Worm (Caenorhabditis elegans) whole organism, L1 larva: ENCODE measurements around the gene M01G5.1.

ENCODE experiments used
- C04F5.9 ChIP-seq: sonication (generic microtip); optimal IDR thresholded peaks from 2 replicates; lab custom pipeline; 2016; ENCODE audit warnings: missing genetic modification characterization, missing compliant biosample characterization
- F16B12.6 ChIP-seq: fragments of 150-350 bp; optimal IDR thresholded peaks from 2 replicates; lab custom pipeline; 2014; ENCODE audit warnings: missing biosample characterization, missing genetic modification characterization
- Y116A8C.19 ChIP-seq: sonication (generic microtip); optimal IDR thresholded peaks from 2 replicates; lab custom pipeline; 2016; ENCODE audit warnings: missing compliant biosample characterization, missing genetic modification characterization, borderline replicate concordance
- aly-2 ChIP-seq: fragments of 150-350 bp; optimal IDR thresholded peaks from 2 replicates; lab custom pipeline; 2014; ENCODE audit warnings: missing biosample characterization, missing genetic modification characterization
- blmp-1 ChIP-seq: fragments of 150-350 bp; optimal IDR thresholded peaks from 2 replicates; lab custom pipeline; 2014; ENCODE audit warnings: missing biosample characterization, missing genetic modification characterization
- ceh-63 ChIP-seq: fragments of 200-800 bp; sonication (Bioruptor generic); optimal IDR thresholded peaks from 2 replicates; lab custom pipeline; 2018; ENCODE audit warnings: mild to moderate bottlenecking, missing genetic modification characterization, missing compliant biosample characterization
- ceh-8 ChIP-seq: fragments of 200-800 bp; sonication (Bioruptor generic); optimal IDR thresholded peaks from 2 replicates; lab custom pipeline; 2018; ENCODE audit warnings: mild to moderate bottlenecking, missing genetic modification characterization, moderate library complexity, missing compliant biosample characterization
- ceh-82 ChIP-seq, 3 experiments: fragments of 150-350 bp in 1 of 3; sonication (generic microtip) in 2 of 3; optimal IDR thresholded peaks; 2 replicates each; lab custom pipeline; 2014 to 2017; ENCODE audit warnings: missing biosample characterization in 3 of 3, missing genetic modification characterization in 3 of 3
- ceh-90 ChIP-seq: sonication (generic microtip); optimal IDR thresholded peaks from 2 replicates; lab custom pipeline; 2016; ENCODE audit warnings: missing genetic modification characterization, missing compliant biosample characterization
- dsc-1 ChIP-seq: sonication (generic microtip); optimal IDR thresholded peaks from 2 replicates; lab custom pipeline; 2016; ENCODE audit warnings: mild to moderate bottlenecking, missing genetic modification characterization, missing compliant biosample characterization
- efl-1 ChIP-seq, 4 experiments: fragments of 150-350 bp; optimal IDR thresholded peaks in 3 of 4; peaks in 1 of 4; 1 replicate in 1 of 4; 2 replicates in 3 of 4; lab custom pipeline; 2014; ENCODE audit warnings: missing biosample characterization in 2 of 4, missing genetic modification characterization in 2 of 4, missing genetic modification reagents in 2 of 4
- efl-3 ChIP-seq: fragments of 200-800 bp; sonication (Bioruptor generic); optimal IDR thresholded peaks from 2 replicates; lab custom pipeline; 2018; ENCODE audit warnings: mild to moderate bottlenecking, missing genetic modification characterization, missing compliant biosample characterization
- elt-3 ChIP-seq, 6 experiments: fragments of 150-350 bp in 1 of 6; sonication (generic microtip); optimal IDR thresholded peaks; 2 replicates each; lab custom pipeline; 2017 to 2018; ENCODE audit warnings: missing biosample characterization in 6 of 6, missing genetic modification characterization in 6 of 6, inconsistent platforms in 1 of 6
- fkh-10 ChIP-seq: sonication (generic microtip); optimal IDR thresholded peaks from 2 replicates; lab custom pipeline; 2017; ENCODE audit warnings: missing biosample characterization, missing genetic modification reagents, missing genetic modification characterization
- fos-1 ChIP-seq: fragments of 150-350 bp; optimal IDR thresholded peaks from 2 replicates; lab custom pipeline; 2014; ENCODE audit warnings: missing biosample characterization, missing genetic modification characterization
- grh-1 ChIP-seq: fragments of 200-800 bp; sonication (Bioruptor generic); IDR thresholded peaks from 2 replicates; pipeline ENCODE4 v1.3.6; 2022; ENCODE audit warnings: missing genetic modification reagents, missing genetic modification characterization, missing compliant biosample characterization
- hlh-17 ChIP-seq: fragments of 200-800 bp; sonication (Bioruptor generic); optimal IDR thresholded peaks from 2 replicates; lab custom pipeline; 2018; ENCODE audit warnings: missing genetic modification characterization, mild to moderate bottlenecking, missing compliant biosample characterization, moderate library complexity, borderline replicate concordance
- hpl-2 ChIP-seq: fragments of 150-350 bp; optimal IDR thresholded peaks from 2 replicates; lab custom pipeline; 2014; ENCODE audit warnings: missing biosample characterization, missing genetic modification reagents, missing genetic modification characterization
- isw-1 ChIP-seq: fragments of 200-800 bp; sonication (Bioruptor generic); IDR thresholded peaks from 2 replicates; pipeline ENCODE4 v1.3.6; 2022; ENCODE audit warnings: missing genetic modification characterization, missing compliant biosample characterization
- lin-13 ChIP-seq: fragments of 150-350 bp; optimal IDR thresholded peaks from 2 replicates; lab custom pipeline; 2014; ENCODE audit warnings: missing biosample characterization, missing genetic modification reagents, missing genetic modification characterization
- lin-15B ChIP-seq: fragments of 150-350 bp; sonication (generic microtip); optimal IDR thresholded peaks from 3 replicates; lab custom pipeline; 2014; ENCODE audit warnings: missing biosample characterization, missing genetic modification characterization
- lsy-2 ChIP-seq, 2 experiments: fragments of 150-350 bp; optimal IDR thresholded peaks; 2 replicates each; lab custom pipeline; 2014; ENCODE audit warnings: missing biosample characterization in 2 of 2, missing genetic modification characterization in 2 of 2
- mab-9 ChIP-seq: fragments of 200-800 bp; sonication (Bioruptor generic); IDR thresholded peaks from 2 replicates; pipeline ENCODE4 v1.3.6; 2022; ENCODE audit warnings: missing genetic modification reagents, missing genetic modification characterization, missing compliant biosample characterization
- mdl-1 ChIP-seq, 2 experiments: fragments of 150-350 bp; optimal IDR thresholded peaks; 2 replicates each; lab custom pipeline; 2014 to 2017; ENCODE audit warnings: missing biosample characterization in 2 of 2, missing genetic modification characterization in 2 of 2, inconsistent platforms in 1 of 2
- mep-1 ChIP-seq: fragments of 150-350 bp; optimal IDR thresholded peaks from 2 replicates; lab custom pipeline; 2014; ENCODE audit warnings: missing biosample characterization, missing genetic modification characterization
- nhr-12 ChIP-seq: sonication (generic microtip); optimal IDR thresholded peaks from 2 replicates; lab custom pipeline; 2017; ENCODE audit warnings: missing biosample characterization, missing genetic modification characterization
- nhr-237 ChIP-seq: fragments of 150-350 bp; optimal IDR thresholded peaks from 2 replicates; lab custom pipeline; 2014; ENCODE audit warnings: missing biosample characterization, missing genetic modification characterization
- nhr-28 ChIP-seq: fragments of 150-350 bp; optimal IDR thresholded peaks from 2 replicates; lab custom pipeline; 2014; ENCODE audit warnings: missing biosample characterization, missing genetic modification characterization
- nhr-47 ChIP-seq: sonication (generic microtip); optimal IDR thresholded peaks from 2 replicates; lab custom pipeline; 2016; ENCODE audit warnings: mild to moderate bottlenecking, missing genetic modification characterization, moderate library complexity, missing compliant biosample characterization
- nhr-71 ChIP-seq: sonication (generic microtip); optimal IDR thresholded peaks from 2 replicates; lab custom pipeline; 2016; ENCODE audit warnings: mild to moderate bottlenecking, missing genetic modification characterization, moderate library complexity, missing compliant biosample characterization
- nhr-76 ChIP-seq: sonication (generic microtip); optimal IDR thresholded peaks from 2 replicates; lab custom pipeline; 2017; ENCODE audit warnings: missing biosample characterization, missing genetic modification characterization
- nhr-77 ChIP-seq: fragments of 150-350 bp; optimal IDR thresholded peaks from 2 replicates; lab custom pipeline; 2014; ENCODE audit warnings: missing biosample characterization, missing genetic modification characterization
- nhr-84 ChIP-seq: sonication (generic microtip); optimal IDR thresholded peaks from 2 replicates; lab custom pipeline; 2017; ENCODE audit warnings: missing biosample characterization, missing genetic modification characterization
- pax-3 ChIP-seq: fragments of 200-800 bp; sonication (Bioruptor generic); optimal IDR thresholded peaks from 2 replicates; lab custom pipeline; 2018; ENCODE audit warnings: mild to moderate bottlenecking, missing genetic modification characterization, moderate library complexity, missing compliant biosample characterization
- rnt-1 ChIP-seq: sonication (generic microtip); optimal IDR thresholded peaks from 2 replicates; lab custom pipeline; 2016; ENCODE audit warnings: mild to moderate bottlenecking, missing genetic modification characterization, moderate library complexity, missing compliant biosample characterization
- skn-1 ChIP-seq: fragments of 150-350 bp; optimal IDR thresholded peaks from 2 replicates; lab custom pipeline; 2014; ENCODE audit warnings: missing biosample characterization, missing genetic modification characterization
- snpc-4 ChIP-seq: fragments of 150-350 bp; optimal IDR thresholded peaks from 2 replicates; lab custom pipeline; 2014; ENCODE audit warnings: missing biosample characterization, missing genetic modification characterization
- snu-23 ChIP-seq: sonication (generic microtip); optimal IDR thresholded peaks from 2 replicates; lab custom pipeline; 2016; ENCODE audit warnings: missing genetic modification characterization, missing compliant biosample characterization
- sptf-1 ChIP-seq: fragments of 150-350 bp; optimal IDR thresholded peaks from 2 replicates; lab custom pipeline; 2014; ENCODE audit warnings: missing biosample characterization, missing genetic modification characterization
- unc-98 ChIP-seq: fragments of 200-800 bp; sonication (Bioruptor generic); IDR thresholded peaks from 2 replicates; pipeline ENCODE4 v1.3.6; 2022; ENCODE audit warnings: missing genetic modification characterization, missing compliant biosample characterization
- xbp-1 ChIP-seq: sonication (generic microtip); optimal IDR thresholded peaks from 2 replicates; lab custom pipeline; 2016; ENCODE audit warnings: missing genetic modification characterization, missing compliant biosample characterization
- zag-1 ChIP-seq: fragments of 150-350 bp; optimal IDR thresholded peaks from 2 replicates; lab custom pipeline; 2014; ENCODE audit warnings: missing biosample characterization, missing genetic modification characterization
- zip-4 ChIP-seq: fragments of 200-800 bp; sonication (Bioruptor generic); optimal IDR thresholded peaks from 2 replicates; lab custom pipeline; 2018; ENCODE audit warnings: mild to moderate bottlenecking, missing genetic modification characterization, moderate library complexity, missing compliant biosample characterization
- ztf-4 ChIP-seq: fragments of 150-350 bp; optimal IDR thresholded peaks from 2 replicates; lab custom pipeline; 2014; ENCODE audit warnings: missing biosample characterization, missing genetic modification characterization

M01G5.1 gene

DNA sequence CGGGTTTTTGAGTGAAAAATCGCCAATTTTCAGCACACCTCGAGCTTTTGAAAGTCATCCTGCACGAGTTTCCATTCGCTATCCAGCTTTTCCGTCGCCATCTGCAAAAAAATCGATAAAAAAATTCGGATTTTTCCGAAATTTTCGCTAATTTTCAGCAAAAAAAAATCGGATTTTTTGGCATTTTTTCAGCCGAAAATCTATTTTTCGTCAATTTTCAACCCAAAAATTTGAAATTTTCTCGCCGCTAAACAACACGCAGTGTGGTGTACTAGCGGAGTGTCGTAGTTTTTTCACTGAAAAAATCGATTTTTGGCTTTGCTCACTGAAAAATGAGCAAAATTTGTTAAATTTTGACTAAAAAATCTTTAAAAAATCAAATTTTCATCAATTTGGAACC lies 21.7 kb downstream of the M01G5.1 start, which contains the start of gene tmem-120:
TSS of gene tmem-120 (minus strand) at position 101 of the 400 bp plus-strand sequence.
- no peak for TF ChIP-seq fkh-10 (GFP tag; lab: Kevin White, UChicago)
- TF ChIP-seq sptf-1 (tag; lab: Kevin White, UChicago), result no peak
- no peak for TF ChIP-seq rnt-1 (tag; lab: Kevin White, UChicago)
- no peak for TF ChIP-seq nhr-77 (tag; lab: Kevin White, UChicago)
- no peak for TF ChIP-seq efl-3
- no peak for TF ChIP-seq mdl-1 (tag; optimal IDR thresholded peaks at IDR 0.05; lab: Kevin White, UChicago)
- no peak for TF ChIP-seq snpc-4
- no peak for TF ChIP-seq elt-3 (tag; optimal IDR thresholded peaks at IDR 0.05; lab: Kevin White, UChicago)
- TF ChIP-seq blmp-1 (tag; lab: Kevin White, UChicago), result no peak
- TF ChIP-seq nhr-28 (tag; lab: Kevin White, UChicago), result no peak
- no peak for TF ChIP-seq nhr-237 (tag; lab: Kevin White, UChicago)
- no peak for TF ChIP-seq ceh-8 (GFP tag; lab: Kevin White, UChicago)
- no peak for TF ChIP-seq Y116A8C.19
- no peak for TF ChIP-seq lsy-2 (tag; optimal IDR thresholded peaks at IDR 0.05; lab: Kevin White, UChicago)
- no peak for TF ChIP-seq ceh-63 (GFP tag; lab: Kevin White, UChicago)
- no peak for TF ChIP-seq efl-1 (optimal IDR thresholded peaks at IDR 0.05; lab: Kevin White, UChicago)
- TF ChIP-seq efl-1 (GFP tag; optimal IDR thresholded peaks at IDR 0.05 in 1 of 2; lab: Kevin White, UChicago), result no peak
- no peak for TF ChIP-seq ztf-4
- no peak for TF ChIP-seq hlh-17 (GFP tag; lab: Kevin White, UChicago)
- no peak for TF ChIP-seq aly-2

DNA sequence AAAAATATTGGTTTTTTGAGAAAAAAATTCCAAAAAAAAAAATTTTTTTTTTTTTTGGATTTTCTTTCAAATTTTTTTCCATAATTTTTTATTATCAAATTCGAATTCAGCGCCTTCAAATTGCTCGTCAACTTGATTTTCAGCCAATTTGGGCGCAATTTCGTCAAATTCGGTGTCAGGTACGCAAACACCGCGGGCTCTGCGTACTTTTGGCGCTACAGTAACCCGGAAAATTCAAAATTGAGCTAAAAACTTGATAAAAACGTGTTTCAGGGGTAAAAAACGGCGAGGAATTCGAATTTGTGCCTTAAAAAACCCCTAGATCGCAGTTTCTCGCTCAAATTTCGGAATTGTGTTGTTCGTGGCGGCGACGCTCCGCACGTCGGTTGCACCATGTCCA lies 23.7 kb downstream of the M01G5.1 start:
- TF ChIP-seq lsy-2 (tag; optimal IDR thresholded peaks at IDR 0.05; lab: Kevin White, UChicago) (peak; percentile 27 to 75), nhr-76 (tag; lab: Kevin White, UChicago) (no peak), lin-13 (GFP tag; lab: Kevin White, UChicago) (peak; percentile 45)

DNA sequence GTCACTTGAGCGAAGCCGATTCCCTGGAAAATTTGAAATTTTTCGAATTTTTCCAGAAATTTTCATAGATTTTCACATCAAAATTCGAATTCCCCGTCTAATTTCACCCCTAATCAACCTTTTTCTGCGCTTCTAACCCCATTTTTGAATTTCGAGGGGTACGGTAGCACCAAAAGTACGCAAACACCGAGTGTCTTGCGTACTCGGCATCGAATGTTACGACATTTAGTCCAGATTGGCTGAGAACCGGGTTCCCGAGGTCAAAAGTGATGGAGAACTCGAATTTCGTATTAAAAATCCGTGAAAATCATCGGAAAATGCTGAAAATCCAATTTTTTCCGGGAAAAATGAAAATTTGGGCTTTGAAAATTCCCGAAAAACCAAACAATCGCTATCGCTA lies 32.2 kb downstream of the M01G5.1 start:
- no peak for TF ChIP-seq sptf-1 (tag; lab: Kevin White, UChicago)
- TF ChIP-seq mab-9, result no peak
- TF ChIP-seq efl-1 (optimal IDR thresholded peaks at IDR 0.05; lab: Kevin White, UChicago), result no peak
- TF ChIP-seq efl-1 (GFP tag; optimal IDR thresholded peaks at IDR 0.05 in 1 of 2; lab: Kevin White, UChicago), result peak in 1 of 2 experiments; percentile 67

DNA sequence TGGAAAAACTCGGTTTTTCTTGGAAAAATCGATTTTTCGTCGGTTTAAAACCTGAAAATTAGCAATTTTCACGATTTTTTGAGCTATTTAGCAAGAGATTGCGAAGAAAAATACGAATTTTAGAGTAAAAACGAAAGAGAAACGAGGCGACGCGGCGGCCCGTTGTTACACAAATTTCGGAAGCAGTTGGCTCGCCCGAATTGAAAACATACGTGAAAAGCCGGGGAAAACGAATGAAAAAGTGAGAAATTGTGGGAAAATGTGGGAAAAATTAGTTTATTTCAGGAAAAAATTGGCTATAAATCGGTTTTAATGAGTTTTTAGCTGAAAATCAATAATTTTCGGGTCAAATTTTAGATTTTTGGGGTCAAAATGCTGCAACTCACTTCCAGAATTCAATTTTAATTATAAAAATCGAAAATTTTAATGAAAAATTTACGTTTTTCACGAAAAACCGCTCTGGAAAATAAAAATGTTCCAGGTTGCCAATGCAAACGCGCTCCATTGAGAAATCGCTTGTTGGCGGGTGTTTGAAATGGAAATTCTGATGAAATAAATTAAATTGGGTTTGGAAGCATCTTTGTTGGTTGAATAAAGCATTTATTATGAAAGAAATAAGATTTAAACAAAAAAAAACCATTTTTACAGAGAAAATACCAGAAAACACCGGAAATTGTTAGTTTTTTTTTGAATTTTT lies 36.7 kb downstream of the M01G5.1 start, which contains the start of gene snf-6:
TSS of gene snf-6 (minus strand) at position 51 of the 697 bp plus-strand sequence.
- no peak for TF ChIP-seq nhr-12
- TF ChIP-seq hpl-2, result no peak
- TF ChIP-seq unc-98 (GFP tag; lab: Robert Waterston, UW), result no peak
- TF ChIP-seq ceh-8 (GFP tag; lab: Kevin White, UChicago), result no peak
- TF ChIP-seq skn-1, result peak; percentile 47
- TF ChIP-seq lin-13 (GFP tag; lab: Kevin White, UChicago), result peak; percentile 40
- TF ChIP-seq dsc-1 (tag; lab: Kevin White, UChicago), result peak; percentile 59
- TF ChIP-seq zip-4 (GFP tag; lab: Kevin White, UChicago), result peak; percentile 34
- peak; percentile 49 for TF ChIP-seq mep-1
- peak; percentile 63 for TF ChIP-seq nhr-47 (tag; lab: Kevin White, UChicago)
- no peak for TF ChIP-seq C04F5.9
- no peak for TF ChIP-seq ztf-4
- TF ChIP-seq nhr-237 (tag; lab: Kevin White, UChicago), result no peak
- TF ChIP-seq xbp-1 (tag; lab: Kevin White, UChicago), result peak; percentile 41
- TF ChIP-seq pax-3 (tag; lab: Kevin White, UChicago), result peak; percentile 16
- peak; percentile 59 for TF ChIP-seq nhr-71 (tag; lab: Kevin White, UChicago)
- no peak for TF ChIP-seq nhr-84 (tag; lab: Kevin White, UChicago)
- peak; percentile 67 for TF ChIP-seq lin-15B (tag; lab: Kevin White, UChicago)
- TF ChIP-seq nhr-77 (tag; lab: Kevin White, UChicago), result no peak
- TF ChIP-seq snu-23, result peak; percentile 33
- TF ChIP-seq fos-1 (tag; lab: Kevin White, UChicago), result peak; percentile 18
- peak; percentile 12 for TF ChIP-seq blmp-1 (tag; lab: Kevin White, UChicago)
- no peak for TF ChIP-seq grh-1 (GFP tag; lab: Robert Waterston, UW)
- TF ChIP-seq F16B12.6, result peak; percentile 14
- TF ChIP-seq zag-1 (tag; lab: Kevin White, UChicago), result no peak
- peak; percentile 89 to 95 for TF ChIP-seq efl-1 (optimal IDR thresholded peaks at IDR 0.05; lab: Kevin White, UChicago)
- peak; percentile 92 to 99 for TF ChIP-seq efl-1 (GFP tag; optimal IDR thresholded peaks at IDR 0.05 in 1 of 2; lab: Kevin White, UChicago)
- peak; percentile 16 for TF ChIP-seq isw-1 (GFP tag; lab: Robert Waterston, UW)
- TF ChIP-seq ceh-90 (tag; lab: Kevin White, UChicago), result peak; percentile 8
- TF ChIP-seq ceh-82 (tag; optimal IDR thresholded peaks at IDR 0.05; lab: Kevin White, UChicago), result peak in 2 of 3 experiments; percentile 14 to 70
